Fruit fly (Drosophila melanogaster): ENCODE measurements around the gene nonC.

nonC gene

dm6 chrX:6794190-6794589, 30.1 kb upstream of the nonC start (continued):
- TF ChIP-seq topi (GFP tag; optimal IDR thresholded peaks at IDR 0.05) (peak; percentile 75), salr (GFP tag; optimal IDR thresholded peaks at IDR 0.05) (peak; percentile 33 to 50), pdm3 (GFP tag; optimal IDR thresholded peaks at IDR 0.05) (peak; percentile 85), Sox14 (GFP tag; optimal IDR thresholded peaks at IDR 0.05) (peak; percentile 71), CG4318 (GFP tag; optimal IDR thresholded peaks at IDR 0.05) (peak; percentile 76), Ets96B (tag; optimal IDR thresholded peaks at IDR 0.05) (peak; percentile 50), Hr38 (GFP tag; optimal IDR thresholded peaks at IDR 0.05) (no peak), spab (GFP tag; optimal IDR thresholded peaks at IDR 0.05) (peak; percentile 29), CG9139 (GFP tag; optimal IDR thresholded peaks at IDR 0.05) (no peak), CG8632 (GFP tag; optimal IDR thresholded peaks at IDR 0.05) (peak; percentile 60), CG32006 (GFP tag; optimal IDR thresholded peaks at IDR 0.05) (peak; percentile 86), vri (GFP tag; optimal IDR thresholded peaks at IDR 0.05) (peak; percentile 33), eg (GFP tag; IDR thresholded peaks at IDR 0.05) (peak; percentile 94), CG8119 (GFP tag; IDR thresholded peaks at IDR 0.05) (peak; percentile 87), fkh (GFP tag; optimal IDR thresholded peaks at IDR 0.05) (peak; percentile 46)

- no peak for TF ChIP-seq Hr38 (GFP tag; optimal IDR thresholded peaks at IDR 0.05)
- peak; percentile 16 for TF ChIP-seq topi (GFP tag; optimal IDR thresholded peaks at IDR 0.05)
- peak; percentile 29 for TF ChIP-seq CG32006 (GFP tag; optimal IDR thresholded peaks at IDR 0.05)
- TF ChIP-seq spab (GFP tag; optimal IDR thresholded peaks at IDR 0.05) = no peak
- 0 out of 3 replicates have a peak, but pooled peaks have one; percentile 22 for TF ChIP-seq eg (GFP tag; IDR thresholded peaks at IDR 0.05)
- peak; percentile 33 for TF ChIP-seq CG3919 (GFP tag; optimal IDR thresholded peaks at IDR 0.05)
- no peak for TF ChIP-seq CG31627 (GFP tag; optimal IDR thresholded peaks at IDR 0.05)
- TF ChIP-seq lz (GFP tag; optimal IDR thresholded peaks at IDR 0.05) = peak; percentile 12
- TF ChIP-seq CG11294 (GFP tag; IDR thresholded peaks at IDR 0.05) = no peak
- TF ChIP-seq acj6 (GFP tag; optimal IDR thresholded peaks at IDR 0.05) = no peak
- TF ChIP-seq CG9139 (GFP tag; optimal IDR thresholded peaks at IDR 0.05) = no peak
- TF ChIP-seq CG6792 (GFP tag; optimal IDR thresholded peaks at IDR 0.05) = no peak
- no peak for TF ChIP-seq CG15336 (GFP tag; IDR thresholded peaks at IDR 0.05)
- TF ChIP-seq dac (GFP tag; optimal IDR thresholded peaks at IDR 0.05) = no peak
- TF ChIP-seq fd85E (GFP tag; optimal IDR thresholded peaks at IDR 0.05) = no peak
- TF ChIP-seq Ets96B (tag; optimal IDR thresholded peaks at IDR 0.05) = no peak
- no peak for TF ChIP-seq CG1621 (tag; optimal IDR thresholded peaks at IDR 0.05)
- no peak for TF ChIP-seq fd59A (GFP tag; optimal IDR thresholded peaks at IDR 0.05)
- TF ChIP-seq CG7368 (GFP tag; optimal IDR thresholded peaks at IDR 0.05) = no peak
- TF ChIP-seq pdm3 (GFP tag; optimal IDR thresholded peaks at IDR 0.05) = no peak
- no peak for TF ChIP-seq CG8632 (GFP tag; optimal IDR thresholded peaks at IDR 0.05)
- TF ChIP-seq Lpt (GFP tag; optimal IDR thresholded peaks at IDR 0.05) = no peak
- TF ChIP-seq salr (GFP tag; optimal IDR thresholded peaks at IDR 0.05) = no peak
- TF ChIP-seq Met (GFP tag; optimal IDR thresholded peaks at IDR 0.05) = peak; percentile 31
- no peak for TF ChIP-seq CG8319 (GFP tag; optimal IDR thresholded peaks at IDR 0.05)
- peak; percentile 6 for TF ChIP-seq CG10669 (GFP tag; optimal IDR thresholded peaks at IDR 0.05)
- peak; percentile 24 for TF ChIP-seq CG3032 (tag; optimal IDR thresholded peaks at IDR 0.05)
- no peak for TF ChIP-seq ss (GFP tag; optimal IDR thresholded peaks at IDR 0.05)
- peak; percentile 41 for TF ChIP-seq cyc (GFP tag; optimal IDR thresholded peaks at IDR 0.05)
- TF ChIP-seq CG11762 (GFP tag; optimal IDR thresholded peaks at IDR 0.05; ENCODE audit: insufficient read depth) = no peak
- peak; percentile 21 for TF ChIP-seq svp (GFP tag)
- no peak for TF ChIP-seq achi (GFP tag; optimal IDR thresholded peaks at IDR 0.05)
- TF ChIP-seq CG8119 (GFP tag; IDR thresholded peaks at IDR 0.05) = no peak
- TF ChIP-seq Sox15 (GFP tag; optimal IDR thresholded peaks at IDR 0.05) = no peak
- no peak for TF ChIP-seq Hr4 (GFP tag; optimal IDR thresholded peaks at IDR 0.05)
- no peak for TF ChIP-seq Sox14 (GFP tag; optimal IDR thresholded peaks at IDR 0.05)
- TF ChIP-seq CG11902 (GFP tag; optimal IDR thresholded peaks at IDR 0.05) = peak; percentile 38
- peak; percentile 12 for TF ChIP-seq Eip78C (GFP tag)
- no peak for TF ChIP-seq vri (GFP tag; optimal IDR thresholded peaks at IDR 0.05)
- no peak for TF ChIP-seq OdsH (GFP tag; optimal IDR thresholded peaks at IDR 0.05)
- TF ChIP-seq CG6163 (GFP tag; IDR thresholded peaks at IDR 0.05) = peak; percentile 37; the same call in 2 of the 3 replicates
- no peak for TF ChIP-seq dsx (GFP tag; optimal IDR thresholded peaks at IDR 0.05; ENCODE audit: poor library complexity, severe bottlenecking)
- no peak for TF ChIP-seq Sox102F (GFP tag; optimal IDR thresholded peaks at IDR 0.05)
- TF ChIP-seq CG16779 (tag; optimal IDR thresholded peaks at IDR 0.05) = no peak
These were observed 29.5 kb upstream of the nonC start for dm6 chrX:6794826-6795225.

Measured in whole organism, prepupa.